Worm (Caenorhabditis elegans) whole organism, L1 larva: ENCODE measurements around the gene unc-45.
A peak's percentile ranks its signal among the peaks of the same experiment; 100 is the strongest.

Experiments used
- C16A3.4 ChIP-seq: fragments of 150-350 bp; optimal IDR thresholded peaks from 2 replicates; lab custom pipeline; 2014; ENCODE audit warnings: missing biosample characterization, missing genetic modification characterization
- F16B12.6 ChIP-seq: fragments of 150-350 bp; optimal IDR thresholded peaks from 2 replicates; lab custom pipeline; 2014; ENCODE audit warnings: missing biosample characterization, missing genetic modification characterization
- Y116A8C.19 ChIP-seq: sonication (generic microtip); optimal IDR thresholded peaks from 2 replicates; lab custom pipeline; 2016; ENCODE audit warnings: missing compliant biosample characterization, missing genetic modification characterization, borderline replicate concordance
- aly-2 ChIP-seq: fragments of 150-350 bp; optimal IDR thresholded peaks from 2 replicates; lab custom pipeline; 2014; ENCODE audit warnings: missing biosample characterization, missing genetic modification characterization
- ama-1 ChIP-seq: fragments of 150-350 bp; optimal IDR thresholded peaks from 2 replicates; lab custom pipeline; 2014
- blmp-1 ChIP-seq: fragments of 150-350 bp; optimal IDR thresholded peaks from 2 replicates; lab custom pipeline; 2014; ENCODE audit warnings: missing biosample characterization, missing genetic modification characterization
- ceh-63 ChIP-seq: fragments of 200-800 bp; sonication (Bioruptor generic); optimal IDR thresholded peaks from 2 replicates; lab custom pipeline; 2018; ENCODE audit warnings: mild to moderate bottlenecking, missing genetic modification characterization, missing compliant biosample characterization
- ceh-8 ChIP-seq: fragments of 200-800 bp; sonication (Bioruptor generic); optimal IDR thresholded peaks from 2 replicates; lab custom pipeline; 2018; ENCODE audit warnings: mild to moderate bottlenecking, missing genetic modification characterization, moderate library complexity, missing compliant biosample characterization
- ceh-82 ChIP-seq, 3 experiments: fragments of 150-350 bp in 1 of 3; sonication (generic microtip) in 2 of 3; optimal IDR thresholded peaks; 2 replicates each; lab custom pipeline; 2014 to 2017; ENCODE audit warnings: missing biosample characterization in 3 of 3, missing genetic modification characterization in 3 of 3
- ces-1 ChIP-seq: fragments of 150-350 bp; optimal IDR thresholded peaks from 2 replicates; lab custom pipeline; 2014; ENCODE audit warnings: missing biosample characterization, missing genetic modification reagents, missing genetic modification characterization
- dsc-1 ChIP-seq: sonication (generic microtip); optimal IDR thresholded peaks from 2 replicates; lab custom pipeline; 2016; ENCODE audit warnings: mild to moderate bottlenecking, missing genetic modification characterization, missing compliant biosample characterization
- efl-1 ChIP-seq, 4 experiments: fragments of 150-350 bp; optimal IDR thresholded peaks in 3 of 4; peaks in 1 of 4; 1 replicate in 1 of 4; 2 replicates in 3 of 4; lab custom pipeline; 2014; ENCODE audit warnings: missing biosample characterization in 2 of 4, missing genetic modification characterization in 2 of 4, missing genetic modification reagents in 2 of 4
- elt-2 ChIP-seq: sonication (generic microtip); optimal IDR thresholded peaks from 2 replicates; lab custom pipeline; 2016; ENCODE audit warnings: missing genetic modification characterization, mild to moderate bottlenecking, inconsistent platforms, missing compliant biosample characterization, missing genetic modification reagents
- ets-5 ChIP-seq: fragments of 200-800 bp; sonication (Bioruptor generic); IDR thresholded peaks from 2 replicates; pipeline ENCODE4 v1.3.6; 2022; ENCODE audit warnings: missing genetic modification characterization, missing compliant biosample characterization
- fkh-10 ChIP-seq: sonication (generic microtip); optimal IDR thresholded peaks from 2 replicates; lab custom pipeline; 2017; ENCODE audit warnings: missing biosample characterization, missing genetic modification reagents, missing genetic modification characterization
- fkh-4 ChIP-seq: sonication (generic microtip); optimal IDR thresholded peaks from 2 replicates; lab custom pipeline; 2016; ENCODE audit warnings: missing compliant biosample characterization, missing genetic modification characterization, borderline replicate concordance
- hlh-4 ChIP-seq: sonication (generic microtip); optimal IDR thresholded peaks from 2 replicates; lab custom pipeline; 2016; ENCODE audit warnings: mild to moderate bottlenecking, missing genetic modification characterization, missing compliant biosample characterization
- hpl-2 ChIP-seq: fragments of 150-350 bp; optimal IDR thresholded peaks from 2 replicates; lab custom pipeline; 2014; ENCODE audit warnings: missing biosample characterization, missing genetic modification reagents, missing genetic modification characterization
- irx-1 ChIP-seq: sonication (generic microtip); optimal IDR thresholded peaks from 2 replicates; lab custom pipeline; 2016; ENCODE audit warnings: missing genetic modification characterization, missing compliant biosample characterization
- jun-1 ChIP-seq: fragments of 150-350 bp; optimal IDR thresholded peaks from 2 replicates; lab custom pipeline; 2014; ENCODE audit warnings: missing biosample characterization, missing genetic modification reagents, missing genetic modification characterization
- lin-15B ChIP-seq: fragments of 150-350 bp; sonication (generic microtip); optimal IDR thresholded peaks from 3 replicates; lab custom pipeline; 2014; ENCODE audit warnings: missing biosample characterization, missing genetic modification characterization
- lin-39 ChIP-seq: fragments of 150-350 bp; optimal IDR thresholded peaks from 2 replicates; lab custom pipeline; 2014; ENCODE audit warnings: missing biosample characterization, missing genetic modification reagents, missing genetic modification characterization
- mab-9 ChIP-seq: fragments of 200-800 bp; sonication (Bioruptor generic); IDR thresholded peaks from 2 replicates; pipeline ENCODE4 v1.3.6; 2022; ENCODE audit warnings: missing genetic modification reagents, missing genetic modification characterization, missing compliant biosample characterization
- nhr-12 ChIP-seq: sonication (generic microtip); optimal IDR thresholded peaks from 2 replicates; lab custom pipeline; 2017; ENCODE audit warnings: missing biosample characterization, missing genetic modification characterization
- nhr-237 ChIP-seq: fragments of 150-350 bp; optimal IDR thresholded peaks from 2 replicates; lab custom pipeline; 2014; ENCODE audit warnings: missing biosample characterization, missing genetic modification characterization
- nhr-28 ChIP-seq: fragments of 150-350 bp; optimal IDR thresholded peaks from 2 replicates; lab custom pipeline; 2014; ENCODE audit warnings: missing biosample characterization, missing genetic modification characterization
- nhr-47 ChIP-seq: sonication (generic microtip); optimal IDR thresholded peaks from 2 replicates; lab custom pipeline; 2016; ENCODE audit warnings: mild to moderate bottlenecking, missing genetic modification characterization, moderate library complexity, missing compliant biosample characterization
- nhr-85 ChIP-seq: sonication (generic microtip); peaks from one replicate; lab custom pipeline; 2016; ENCODE audit warnings: missing genetic modification characterization, inconsistent platforms, missing compliant biosample characterization
- pax-3 ChIP-seq: fragments of 200-800 bp; sonication (Bioruptor generic); optimal IDR thresholded peaks from 2 replicates; lab custom pipeline; 2018; ENCODE audit warnings: mild to moderate bottlenecking, missing genetic modification characterization, moderate library complexity, missing compliant biosample characterization
- pqm-1 ChIP-seq: sonication (generic microtip); optimal IDR thresholded peaks from 3 replicates; lab custom pipeline; 2017; ENCODE audit warnings: missing biosample characterization, missing genetic modification characterization
- snpc-4 ChIP-seq: fragments of 150-350 bp; optimal IDR thresholded peaks from 2 replicates; lab custom pipeline; 2014; ENCODE audit warnings: missing biosample characterization, missing genetic modification characterization
- snu-23 ChIP-seq: sonication (generic microtip); optimal IDR thresholded peaks from 2 replicates; lab custom pipeline; 2016; ENCODE audit warnings: missing genetic modification characterization, missing compliant biosample characterization
- sup-37 ChIP-seq: fragments of 200-800 bp; sonication (Bioruptor generic); optimal IDR thresholded peaks from 2 replicates; lab custom pipeline; 2018; ENCODE audit warnings: mild to moderate bottlenecking, missing genetic modification characterization, missing compliant biosample characterization
- tbx-2 ChIP-seq: sonication (generic microtip); optimal IDR thresholded peaks from 2 replicates; lab custom pipeline; 2016; ENCODE audit warnings: missing genetic modification characterization, missing compliant biosample characterization
- unc-130 ChIP-seq: fragments of 150-350 bp; optimal IDR thresholded peaks from 2 replicates; lab custom pipeline; 2017; ENCODE audit warnings: missing biosample characterization, missing genetic modification characterization, inconsistent platforms
- unc-30 ChIP-seq: sonication (generic microtip); optimal IDR thresholded peaks from 2 replicates; lab custom pipeline; 2017; ENCODE audit warnings: missing biosample characterization, missing genetic modification characterization
- unc-62 ChIP-seq: fragments of 150-350 bp; optimal IDR thresholded peaks from 2 replicates; lab custom pipeline; 2014; ENCODE audit warnings: missing biosample characterization, missing genetic modification reagents, missing genetic modification characterization

Gene unc-45

DNA sequence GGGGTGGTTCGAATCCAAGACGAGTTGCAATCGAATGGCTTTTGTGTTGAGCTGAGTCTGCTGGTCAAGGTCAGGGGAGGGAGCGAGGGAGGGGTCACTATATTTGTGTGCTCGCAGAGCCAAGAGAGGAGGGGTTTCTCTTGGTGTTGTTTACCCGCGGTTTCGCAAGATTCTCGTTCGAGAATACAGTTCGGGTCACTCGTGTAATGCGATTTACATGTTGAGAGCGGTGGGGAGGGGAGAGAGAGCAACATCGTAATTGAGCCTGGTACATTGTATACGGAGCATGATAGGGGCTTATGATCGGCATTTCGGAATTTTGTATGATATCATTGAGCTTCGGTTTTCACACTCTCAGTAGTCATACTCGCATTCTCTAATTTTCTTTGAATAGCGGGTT lies 20.8 kb downstream of the unc-45 start, which contains the start of gene F30H5.3:
TSS of gene F30H5.3 (minus strand) at position 101 of the 400 bp plus-strand sequence.
- TF ChIP-seq pqm-1 (no peak), ets-5 (GFP tag; lab: Robert Waterston, UW) (0 out of 2 replicates have a peak, but pooled peaks have one; percentile 56)

DNA sequence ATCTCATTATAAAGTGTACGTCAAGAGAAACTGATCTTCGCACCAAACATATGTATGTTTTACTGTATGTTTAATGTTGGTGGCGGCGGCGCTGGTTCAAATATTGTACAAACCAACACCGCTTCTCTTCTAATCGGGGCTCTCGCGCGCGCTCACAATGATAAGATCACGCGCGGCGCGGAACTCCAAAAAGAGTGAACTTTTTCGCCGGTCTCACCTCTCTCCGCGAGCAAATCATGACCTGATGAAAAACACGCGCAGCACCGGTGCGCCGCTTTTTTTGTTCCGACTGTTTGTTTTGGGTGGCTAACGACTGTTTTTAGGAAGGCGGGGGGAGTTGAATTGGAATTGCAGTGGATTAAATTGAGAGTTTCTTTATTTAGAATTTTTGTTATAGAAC lies 22.0 kb downstream of the unc-45 start:
- TF ChIP-seq F16B12.6 (no peak), nhr-28 (tag; lab: Kevin White, UChicago) (no peak), ceh-8 (no peak), blmp-1 (no peak)

DNA sequence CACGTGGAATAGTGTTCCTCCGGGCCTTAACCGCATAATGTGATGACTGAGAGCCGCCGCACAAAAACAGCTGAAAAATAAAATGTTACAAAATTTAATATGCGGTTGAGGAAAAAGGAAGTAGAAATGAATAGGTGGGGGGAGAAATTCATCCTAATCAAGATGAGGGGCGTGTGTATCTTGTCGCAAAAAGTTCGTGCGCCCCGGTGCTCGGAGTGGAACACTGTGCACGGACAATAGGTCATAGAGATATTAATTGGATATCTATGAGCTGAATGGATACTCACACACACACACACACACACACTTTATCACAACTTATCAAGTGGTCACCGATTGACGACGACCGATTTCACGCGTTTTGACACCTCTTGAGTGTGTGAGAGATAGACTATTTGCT lies 32.6 kb downstream of the unc-45 start, which contains the start of gene T22F7.3:
TSS of gene T22F7.3 (minus strand) at position 101 of the 400 bp plus-strand sequence.
- no peak for TF ChIP-seq aly-2
- TF ChIP-seq ces-1 (GFP tag; lab: Kevin White, UChicago): no peak
- no peak for TF ChIP-seq jun-1
- no peak for TF ChIP-seq fkh-10
- no peak for TF ChIP-seq pax-3
- no peak for TF ChIP-seq unc-62
- no peak for TF ChIP-seq unc-30 (tag; lab: Kevin White, UChicago)

DNA sequence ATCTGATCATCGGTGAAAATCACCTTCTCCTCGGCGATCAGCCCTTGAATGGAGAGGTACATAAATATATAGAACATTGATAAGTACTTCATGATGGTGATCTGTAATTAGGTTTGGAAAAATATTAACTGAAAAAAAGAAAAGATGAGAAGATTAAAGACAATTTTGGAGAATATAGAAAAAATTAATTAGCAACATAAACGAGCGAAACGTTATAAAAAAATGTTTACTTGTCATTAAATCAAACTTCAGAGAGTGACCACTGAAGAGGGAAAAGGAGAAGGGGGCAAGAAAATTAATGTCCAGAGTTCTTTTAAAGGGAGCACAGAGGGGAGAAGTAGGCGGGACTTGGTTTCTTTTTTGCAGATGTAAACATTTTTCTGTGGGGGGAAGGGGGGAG lies 35.5 kb downstream of the unc-45 start, which contains the start of gene T22F7.4:
TSS of gene T22F7.4 (minus strand) at position 101 of the 400 bp plus-strand sequence.
- no peak for TF ChIP-seq ceh-63 (GFP tag; lab: Kevin White, UChicago)
- no peak for TF ChIP-seq nhr-85 (tag; lab: Kevin White, UChicago)
- no peak for TF ChIP-seq hpl-2 (GFP tag; lab: Kevin White, UChicago)
- TF ChIP-seq unc-130 (tag; lab: Kevin White, UChicago): no peak
- TF ChIP-seq nhr-237: no peak
- no peak for TF ChIP-seq fkh-4
- no peak for TF ChIP-seq tbx-2 (tag; lab: Kevin White, UChicago)
- no peak for TF ChIP-seq snu-23 (GFP tag; lab: Kevin White, UChicago)
- TF ChIP-seq ceh-82 (tag; optimal IDR thresholded peaks at IDR 0.05; lab: Kevin White, UChicago): no peak
- no peak for TF ChIP-seq sup-37 (GFP tag; lab: Kevin White, UChicago)
- no peak for TF ChIP-seq nhr-12 (tag; lab: Kevin White, UChicago)
- TF ChIP-seq C16A3.4 (tag; lab: Kevin White, UChicago): no peak
- no peak for TF ChIP-seq hlh-4 (tag; lab: Kevin White, UChicago)
- TF ChIP-seq nhr-47 (tag; lab: Kevin White, UChicago): no peak
- no peak for TF ChIP-seq Y116A8C.19 (tag; lab: Kevin White, UChicago)
- TF ChIP-seq pqm-1: no peak
- TF ChIP-seq ets-5 (GFP tag; lab: Robert Waterston, UW): no peak
- no peak for TF ChIP-seq irx-1
- TF ChIP-seq lin-39 (tag; lab: Kevin White, UChicago): no peak
- no peak for TF ChIP-seq lin-15B

DNA sequence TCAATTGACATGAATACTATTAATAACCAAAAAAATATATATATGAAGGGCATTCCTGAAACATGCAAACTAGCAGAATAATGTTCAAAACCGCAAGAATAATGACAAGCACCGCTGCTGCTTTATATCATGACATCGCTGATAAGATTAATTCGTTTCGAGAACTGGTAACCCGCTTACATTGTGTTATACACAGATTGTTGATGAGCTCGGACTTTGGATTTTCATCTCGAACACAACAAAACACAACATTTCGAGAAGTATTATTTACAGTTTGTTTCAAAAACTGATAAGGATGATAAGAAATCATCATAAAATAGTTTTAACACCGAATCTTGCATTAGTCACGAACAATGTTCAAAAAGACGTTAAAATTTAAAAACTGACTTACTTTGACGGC lies 39.6 kb downstream of the unc-45 start:
- TF ChIP-seq mab-9: no peak
- no peak for TF ChIP-seq nhr-12 (tag; lab: Kevin White, UChicago)
- no peak for TF ChIP-seq ama-1 (lab: Kevin White, UChicago)
- peak; percentile 26 for TF ChIP-seq elt-2 (tag; lab: Kevin White, UChicago)
- no peak for TF ChIP-seq efl-1 (optimal IDR thresholded peaks at IDR 0.05; lab: Kevin White, UChicago)
- peak in 1 of 2 experiments; percentile 40 for TF ChIP-seq efl-1 (GFP tag; optimal IDR thresholded peaks at IDR 0.05 in 1 of 2; lab: Kevin White, UChicago)
- no peak for TF ChIP-seq F16B12.6
- no peak for TF ChIP-seq nhr-237
- no peak for TF ChIP-seq snpc-4 (tag; lab: Kevin White, UChicago)
- TF ChIP-seq dsc-1 (tag; lab: Kevin White, UChicago): peak; percentile 46
- no peak for TF ChIP-seq ceh-63 (GFP tag; lab: Kevin White, UChicago)
